Fruit fly (Drosophila melanogaster): Measurements from ENCODE around the gene PolE1.
A peak's percentile ranks its signal among the peaks of the same experiment; 100 is the strongest.

PolE1 gene

DNA sequence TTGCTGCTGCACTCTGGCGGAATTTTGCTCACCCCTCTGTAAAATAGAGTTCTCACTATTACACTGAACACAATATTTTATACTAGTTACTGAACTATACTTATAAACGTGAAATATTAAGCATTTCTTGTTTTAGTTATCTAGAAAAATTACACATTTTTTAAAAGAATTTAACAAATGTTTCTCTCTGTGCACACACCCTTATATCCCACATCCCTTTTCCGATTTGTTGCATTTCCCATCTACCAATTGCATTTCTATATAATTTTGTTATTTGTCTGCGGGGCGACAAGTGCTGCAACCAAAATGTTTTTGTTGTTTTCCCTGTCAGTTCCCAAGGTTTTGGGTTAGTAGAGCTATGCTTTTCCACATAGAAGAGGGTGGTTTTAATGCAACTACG lies 44.6 kb upstream of the PolE1 start (continued):
- TF ChIP-seq pros (GFP tag; optimal IDR thresholded peaks at IDR 0.05), result peak; percentile 29
- no peak for TF ChIP-seq so (GFP tag; IDR thresholded peaks at IDR 0.05)
- no peak for TF ChIP-seq CG15514 (GFP tag; optimal IDR thresholded peaks at IDR 0.05)
- TF ChIP-seq gfzf (GFP tag; optimal IDR thresholded peaks at IDR 0.05), result no peak
- TF ChIP-seq CG7987 (GFP tag; optimal IDR thresholded peaks at IDR 0.05), result no peak
- TF ChIP-seq Dfd (GFP tag; optimal IDR thresholded peaks at IDR 0.05), result no peak
- no peak for TF ChIP-seq dm (GFP tag; optimal IDR thresholded peaks at IDR 0.05)
- TF ChIP-seq Atf6 (GFP tag; IDR thresholded peaks at IDR 0.05), result no peak
- TF ChIP-seq gsb-n (tag; optimal IDR thresholded peaks at IDR 0.05), result peak; percentile 42
- TF ChIP-seq Xrp1 (GFP tag; IDR thresholded peaks at IDR 0.05), result peak; percentile 79
- no peak for TF ChIP-seq CG31388 (GFP tag; optimal IDR thresholded peaks at IDR 0.05)
- TF ChIP-seq CG9932 (GFP tag; IDR thresholded peaks at IDR 0.05), result no peak
- TF ChIP-seq sens (GFP tag), result peak; percentile 83
- TF ChIP-seq chif (GFP tag; optimal IDR thresholded peaks at IDR 0.05), result peak in 1 of 2 experiments; percentile 46
- peak; percentile 59; the same call in 1 of the 2 replicates for TF ChIP-seq CG8765 (GFP tag; IDR thresholded peaks at IDR 0.05)
- no peak for TF ChIP-seq hkb (optimal IDR thresholded peaks at IDR 0.05)
- TF ChIP-seq hkb (GFP tag; IDR thresholded peaks at IDR 0.05), result no peak
- TF ChIP-seq CG9609 (GFP tag; optimal IDR thresholded peaks at IDR 0.05), result no peak
- TF ChIP-seq grn (GFP tag; optimal IDR thresholded peaks at IDR 0.05), result no peak
- no peak for TF ChIP-seq dati (GFP tag; IDR thresholded peaks at IDR 0.05)
- TF ChIP-seq zfh1 (GFP tag; IDR thresholded peaks at IDR 0.05), result peak; percentile 71; the same call in 2 of the 3 replicates
- TF ChIP-seq CG1603 (tag; optimal IDR thresholded peaks at IDR 0.05), result peak; percentile 25
- no peak for TF ChIP-seq pzg (GFP tag; optimal IDR thresholded peaks at IDR 0.05)
- peak; percentile 77 for TF ChIP-seq gcm (GFP tag; optimal IDR thresholded peaks at IDR 0.05)
- peak; percentile 51 for TF ChIP-seq CG33557 (GFP tag; optimal IDR thresholded peaks at IDR 0.05)
- TF ChIP-seq sens-2 (GFP tag; IDR thresholded peaks at IDR 0.05), result no peak
- TF ChIP-seq gsb (GFP tag; IDR thresholded peaks at IDR 0.05), result no peak
- TF ChIP-seq Neu2 (GFP tag; optimal IDR thresholded peaks at IDR 0.05; ENCODE audit: borderline replicate concordance), result no peak
- TF ChIP-seq CG3995 (GFP tag; optimal IDR thresholded peaks at IDR 0.05), result no peak
- TF ChIP-seq NC2β (GFP tag; optimal IDR thresholded peaks at IDR 0.05), result peak; percentile 44
- TF ChIP-seq nerfin-1 (tag; optimal IDR thresholded peaks at IDR 0.05), result peak; percentile 86
- peak; percentile 41 for TF ChIP-seq D19A (tag; optimal IDR thresholded peaks at IDR 0.05)
- no peak for TF ChIP-seq CG1529 (GFP tag; optimal IDR thresholded peaks at IDR 0.05)
- TF ChIP-seq tio (GFP tag; optimal IDR thresholded peaks at IDR 0.05), result no peak
- peak; percentile 13 for TF ChIP-seq trem (tag; optimal IDR thresholded peaks at IDR 0.05)
- TF ChIP-seq chn (GFP tag; optimal IDR thresholded peaks at IDR 0.05), result peak; percentile 36
- no peak for TF ChIP-seq CG33213 (GFP tag; optimal IDR thresholded peaks at IDR 0.05)
- TF ChIP-seq Sry-β (GFP tag; optimal IDR thresholded peaks at IDR 0.05), result no peak
- TF ChIP-seq pan (optimal IDR thresholded peaks at IDR 0.05), result no peak
- TF ChIP-seq pan (GFP tag; optimal IDR thresholded peaks at IDR 0.05 in 1 of 2, IDR thresholded peaks at IDR 0.05 in 1 of 2), result peak in 1 of 2 experiments; percentile 40
- no peak for TF ChIP-seq oc (tag; optimal IDR thresholded peaks at IDR 0.05)
- no peak for TF ChIP-seq CG1792 (GFP tag; optimal IDR thresholded peaks at IDR 0.05)
- no peak for TF ChIP-seq jing (GFP tag; optimal IDR thresholded peaks at IDR 0.05)
- TF ChIP-seq zen (tag; optimal IDR thresholded peaks at IDR 0.05), result peak; percentile 38
- TF ChIP-seq Ravus (GFP tag; IDR thresholded peaks at IDR 0.05), result no peak
- no peak for TF ChIP-seq lab (GFP tag; optimal IDR thresholded peaks at IDR 0.05)
- no peak for TF ChIP-seq CG15269 (tag; optimal IDR thresholded peaks at IDR 0.05)
- TF ChIP-seq CG2202 (tag; optimal IDR thresholded peaks at IDR 0.05), result peak; percentile 3
- TF ChIP-seq CG7745 (tag; optimal IDR thresholded peaks at IDR 0.05), result no peak
- TF ChIP-seq HLH3B (GFP tag; IDR thresholded peaks at IDR 0.05), result no peak
- TF ChIP-seq CG10431 (GFP tag; optimal IDR thresholded peaks at IDR 0.05), result no peak
- TF ChIP-seq Blimp-1 (GFP tag; optimal IDR thresholded peaks at IDR 0.05), result peak; percentile 23
